Fruit fly (Drosophila melanogaster): ENCODE measurements around the gene CG10970.

Gene CG10970

dm6 chrX:9075641-9076324 is 4.6 kb upstream of the CG10970 start (continued):
- TF ChIP-seq fkh (GFP tag; optimal IDR thresholded peaks at IDR 0.05) (no peak), lz (GFP tag; optimal IDR thresholded peaks at IDR 0.05) (peak; percentile 70), CG4318 (GFP tag; optimal IDR thresholded peaks at IDR 0.05) (peak; percentile 50), Met (GFP tag; optimal IDR thresholded peaks at IDR 0.05) (peak; percentile 71), CG8632 (GFP tag; optimal IDR thresholded peaks at IDR 0.05) (peak; percentile 61), CG3919 (GFP tag; optimal IDR thresholded peaks at IDR 0.05) (peak; percentile 75), ss (GFP tag; optimal IDR thresholded peaks at IDR 0.05) (peak in 1 of 2 experiments; percentile 70), cyc (GFP tag; optimal IDR thresholded peaks at IDR 0.05) (peak; percentile 60), CG6163 (GFP tag; IDR thresholded peaks at IDR 0.05) (peak; percentile 38; the same call in 1 of the 3 replicates), Smox (GFP tag; optimal IDR thresholded peaks at IDR 0.05) (peak; percentile 66), vri (GFP tag; optimal IDR thresholded peaks at IDR 0.05) (peak; percentile 32), CG6854 (GFP tag; optimal IDR thresholded peaks at IDR 0.05) (no peak), CG15336 (GFP tag; IDR thresholded peaks at IDR 0.05) (peak; percentile 49), CG1621 (tag; optimal IDR thresholded peaks at IDR 0.05) (no peak)

dm6 chrX:9074040-9074439 is 2.8 kb upstream of the CG10970 start:
- TF ChIP-seq Ets96B (tag; optimal IDR thresholded peaks at IDR 0.05) (no peak), CG6808 (GFP tag; optimal IDR thresholded peaks at IDR 0.05) (no peak), esn (GFP tag; optimal IDR thresholded peaks at IDR 0.05) (no peak), CG6854 (GFP tag; optimal IDR thresholded peaks at IDR 0.05) (no peak), dsx (GFP tag; optimal IDR thresholded peaks at IDR 0.05; ENCODE audit: poor library complexity, severe bottlenecking) (no peak), salr (GFP tag; optimal IDR thresholded peaks at IDR 0.05) (no peak), CG31627 (GFP tag; optimal IDR thresholded peaks at IDR 0.05) (no peak), CG6792 (GFP tag; optimal IDR thresholded peaks at IDR 0.05) (no peak), pdm3 (GFP tag; optimal IDR thresholded peaks at IDR 0.05) (no peak), Ets21C (GFP tag; optimal IDR thresholded peaks at IDR 0.05) (no peak), net (GFP tag; optimal IDR thresholded peaks at IDR 0.05) (no peak)

- TF ChIP-seq fkh (GFP tag; optimal IDR thresholded peaks at IDR 0.05): no peak
- TF ChIP-seq ss (GFP tag; optimal IDR thresholded peaks at IDR 0.05): peak; percentile 83 to 84
- peak; percentile 53 for TF ChIP-seq Sox14 (GFP tag; optimal IDR thresholded peaks at IDR 0.05)
- peak; percentile 64 for TF ChIP-seq achi (GFP tag; optimal IDR thresholded peaks at IDR 0.05)
- peak; percentile 94 for TF ChIP-seq Eip78C (GFP tag)
- peak; percentile 33 for TF ChIP-seq CG31627 (GFP tag; optimal IDR thresholded peaks at IDR 0.05)
- TF ChIP-seq dsx (GFP tag; optimal IDR thresholded peaks at IDR 0.05; ENCODE audit: poor library complexity, severe bottlenecking): peak; percentile 79
- TF ChIP-seq eg (GFP tag; IDR thresholded peaks at IDR 0.05): peak; percentile 85
- peak; percentile 55 for TF ChIP-seq Gug (GFP tag; IDR thresholded peaks at IDR 0.05)
- TF ChIP-seq CG4318 (GFP tag; optimal IDR thresholded peaks at IDR 0.05): peak; percentile 38
- peak; percentile 51 for TF ChIP-seq CG3919 (GFP tag; optimal IDR thresholded peaks at IDR 0.05)
- no peak for TF ChIP-seq CG8319 (GFP tag; optimal IDR thresholded peaks at IDR 0.05)
- TF ChIP-seq svp (GFP tag): peak; percentile 68
- TF ChIP-seq CG8632 (GFP tag; optimal IDR thresholded peaks at IDR 0.05): peak; percentile 36
- TF ChIP-seq Eip75B (GFP tag; optimal IDR thresholded peaks at IDR 0.05): peak; percentile 56
- TF ChIP-seq net (GFP tag; optimal IDR thresholded peaks at IDR 0.05): peak; percentile 46
- no peak for TF ChIP-seq fd85E (GFP tag; optimal IDR thresholded peaks at IDR 0.05)
- TF ChIP-seq vri (GFP tag; optimal IDR thresholded peaks at IDR 0.05): no peak
- no peak for TF ChIP-seq CG11902 (GFP tag; optimal IDR thresholded peaks at IDR 0.05)
- TF ChIP-seq pdm3 (GFP tag; optimal IDR thresholded peaks at IDR 0.05): peak; percentile 55
- no peak for TF ChIP-seq Hr38 (GFP tag; optimal IDR thresholded peaks at IDR 0.05)
- peak; percentile 71 for TF ChIP-seq CG3032 (tag; optimal IDR thresholded peaks at IDR 0.05)
- TF ChIP-seq OdsH (GFP tag; optimal IDR thresholded peaks at IDR 0.05): peak; percentile 62
- TF ChIP-seq Hr4 (GFP tag; optimal IDR thresholded peaks at IDR 0.05): peak; percentile 33
- peak in 1 of 2 experiments; percentile 77 for TF ChIP-seq salr (GFP tag; optimal IDR thresholded peaks at IDR 0.05)
- no peak for TF ChIP-seq Ets21C (GFP tag; optimal IDR thresholded peaks at IDR 0.05)
- peak; percentile 78 for TF ChIP-seq Ets96B (tag; optimal IDR thresholded peaks at IDR 0.05)
- no peak for TF ChIP-seq Smox (GFP tag; optimal IDR thresholded peaks at IDR 0.05)
- peak; percentile 6 for TF ChIP-seq CG11762 (GFP tag; optimal IDR thresholded peaks at IDR 0.05; ENCODE audit: insufficient read depth)
- peak; percentile 50; the same call in 1 of the 2 replicates for TF ChIP-seq CG11294 (GFP tag; IDR thresholded peaks at IDR 0.05)
- TF ChIP-seq CG15336 (GFP tag; IDR thresholded peaks at IDR 0.05): peak; percentile 69
- peak; percentile 49 for TF ChIP-seq CG7368 (GFP tag; optimal IDR thresholded peaks at IDR 0.05)
- TF ChIP-seq CG10631 (GFP tag; optimal IDR thresholded peaks at IDR 0.05): peak; percentile 52
- TF ChIP-seq Met (GFP tag; optimal IDR thresholded peaks at IDR 0.05): no peak
- TF ChIP-seq CG10669 (GFP tag; optimal IDR thresholded peaks at IDR 0.05): peak; percentile 68
- peak; percentile 34 for TF ChIP-seq acj6 (GFP tag; optimal IDR thresholded peaks at IDR 0.05)
- no peak for TF ChIP-seq Sox15 (GFP tag; optimal IDR thresholded peaks at IDR 0.05)
These were observed 2.4 kb downstream of the CG10970 start for dm6 chrX:9068822-9069221.
